Fruit fly (Drosophila melanogaster) whole organism, pupa: ENCODE measurements around the gene ssp.
A peak's percentile ranks its signal among the peaks of the same experiment; 100 is the strongest.

ENCODE experiments used
- CG32121 ChIP-seq: fragments of 200-800 bp; sonication (Bioruptor generic); IDR thresholded peaks from 2 replicates; pipeline ENCODE4 v1.3.6; 2022; ENCODE audit warnings: missing biosample characterization, missing genetic modification characterization
- D1 ChIP-seq: fragments of 200-800 bp; sonication (Bioruptor generic); optimal IDR thresholded peaks from 2 replicates; lab custom pipeline; 2018; ENCODE audit warnings: missing biosample characterization, mild to moderate bottlenecking, missing genetic modification characterization, moderate library complexity
- Ets98B ChIP-seq: fragments of 200-800 bp; sonication (Bioruptor generic); IDR thresholded peaks from 2 replicates; pipeline ENCODE4 v1.3.6; 2022; ENCODE audit warnings: missing biosample characterization, missing genetic modification characterization
- gl ChIP-seq: fragments of 200-800 bp; sonication (Bioruptor generic); optimal IDR thresholded peaks from 2 replicates; lab custom pipeline; 2018; ENCODE audit warnings: missing biosample characterization, mild to moderate bottlenecking, missing genetic modification characterization

dm6 chr3L:12115103-12115502 is 3.0 kb upstream of the ssp start:
- TF ChIP-seq Ets98B (GFP tag; lab: Robert Waterston, UW), result peak; percentile 65
- no peak for TF ChIP-seq CG32121
- TF ChIP-seq D1 (tag; lab: Kevin White, UChicago), result peak; percentile 62
- TF ChIP-seq gl, result peak; percentile 83
